Fruit fly (Drosophila melanogaster): Measurements from ENCODE around the gene Ccdc56.

The Ccdc56 gene

DNA sequence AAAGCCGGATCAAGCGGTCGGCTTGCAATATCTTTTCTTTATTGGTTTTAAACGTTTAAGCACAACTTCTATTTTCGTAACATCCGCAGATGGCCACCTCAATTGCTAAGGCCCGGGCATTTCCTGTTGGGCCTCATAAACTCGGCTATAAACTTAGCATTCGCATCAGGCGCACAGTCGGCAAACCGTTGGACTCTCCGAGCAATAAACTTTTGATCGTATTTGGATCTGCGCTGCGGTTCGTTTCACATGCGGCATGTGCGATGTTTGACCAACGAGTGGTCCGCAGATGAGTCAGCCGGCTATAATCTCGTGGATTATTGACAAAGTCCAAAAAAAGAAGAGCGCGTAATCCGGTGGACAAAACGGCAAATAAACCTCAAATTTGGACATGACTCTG, 3.0 kb downstream of the Ccdc56 start (continued):
- TF ChIP-seq eyg (GFP tag; optimal IDR thresholded peaks at IDR 0.05) (no peak), Fer3 (tag; optimal IDR thresholded peaks at IDR 0.05) (no peak), chm (GFP tag; IDR thresholded peaks at IDR 0.05) (no peak), HmgZ (tag; optimal IDR thresholded peaks at IDR 0.05) (no peak), Nf-YC (tag; optimal IDR thresholded peaks at IDR 0.05) (no peak), pfk (GFP tag; optimal IDR thresholded peaks at IDR 0.05) (no peak), kni (GFP tag; optimal IDR thresholded peaks at IDR 0.05) (no peak), CG4424 (GFP tag; optimal IDR thresholded peaks at IDR 0.05) (no peak), phol (tag; optimal IDR thresholded peaks at IDR 0.05) (no peak), CG12104 (GFP tag; optimal IDR thresholded peaks at IDR 0.05) (no peak), CG9609 (GFP tag; optimal IDR thresholded peaks at IDR 0.05) (no peak), CG12299 (tag; optimal IDR thresholded peaks at IDR 0.05) (no peak), Dek (tag; optimal IDR thresholded peaks at IDR 0.05) (no peak), toy (GFP tag; IDR thresholded peaks at IDR 0.05) (no peak), CG2202 (tag; optimal IDR thresholded peaks at IDR 0.05) (no peak), ci (GFP tag; IDR thresholded peaks at IDR 0.05) (peak; percentile 54; the same call in 1 of the 3 replicates), CG4820 (GFP tag; optimal IDR thresholded peaks at IDR 0.05) (no peak), ERR (GFP tag; optimal IDR thresholded peaks at IDR 0.05) (no peak), CG7745 (tag; optimal IDR thresholded peaks at IDR 0.05) (no peak), chinmo (GFP tag; IDR thresholded peaks at IDR 0.05; ENCODE audit: partially characterized antibody) (peak; percentile 47; the same call in 1 of the 4 replicates), HHEX (GFP tag; optimal IDR thresholded peaks at IDR 0.05) (no peak), sisA (GFP tag; IDR thresholded peaks at IDR 0.05) (no peak), CG17829 (tag; optimal IDR thresholded peaks at IDR 0.05) (no peak), CG13894 (tag; optimal IDR thresholded peaks at IDR 0.05) (peak; percentile 24), CG11247 (GFP tag; IDR thresholded peaks at IDR 0.05) (no peak), HLH3B (GFP tag; IDR thresholded peaks at IDR 0.05) (no peak), sob (GFP tag; IDR thresholded peaks at IDR 0.05) (0 out of 2 replicates have a peak, but pooled peaks have one; percentile 37), tx (GFP tag; optimal IDR thresholded peaks at IDR 0.05) (no peak), CG10543 (GFP tag; optimal IDR thresholded peaks at IDR 0.05) (peak; percentile 10), tup (GFP tag; optimal IDR thresholded peaks at IDR 0.05) (no peak), CG6254 (GFP tag; optimal IDR thresholded peaks at IDR 0.05) (no peak), Ravus (GFP tag; IDR thresholded peaks at IDR 0.05) (no peak), CG14050 (GFP tag; IDR thresholded peaks at IDR 0.05) (no peak), CG3995 (GFP tag; optimal IDR thresholded peaks at IDR 0.05) (no peak), CG6765 (GFP tag; optimal IDR thresholded peaks at IDR 0.05) (no peak), ssp (GFP tag; IDR thresholded peaks at IDR 0.05) (no peak), btn (GFP tag; optimal IDR thresholded peaks at IDR 0.05) (no peak), CG7786 (GFP tag; optimal IDR thresholded peaks at IDR 0.05) (no peak), slbo (GFP tag; IDR thresholded peaks at IDR 0.05) (0 out of 2 replicates have a peak, but pooled peaks have one; percentile 31), Nf-YB (GFP tag; optimal IDR thresholded peaks at IDR 0.05) (no peak), Dll (GFP tag; IDR thresholded peaks at IDR 0.05; ENCODE audit: partially characterized antibody) (no peak), CG13775 (GFP tag; optimal IDR thresholded peaks at IDR 0.05) (no peak), oc (tag; optimal IDR thresholded peaks at IDR 0.05) (no peak), jumu (GFP tag; optimal IDR thresholded peaks at IDR 0.05) (no peak), Hey (tag; optimal IDR thresholded peaks at IDR 0.05) (no peak), Atf-2 (GFP tag; optimal IDR thresholded peaks at IDR 0.05) (no peak), CG8089 (GFP tag; optimal IDR thresholded peaks at IDR 0.05) (no peak), Med (GFP tag) (peak; percentile 60), CG9932 (GFP tag; IDR thresholded peaks at IDR 0.05) (no peak; the same call in none of the 2 replicates), klu (GFP tag; IDR thresholded peaks at IDR 0.05) (0 out of 2 replicates have a peak, but pooled peaks have one; percentile 16), CG15011 (GFP tag; optimal IDR thresholded peaks at IDR 0.05) (no peak), ato (GFP tag; IDR thresholded peaks at IDR 0.05; ENCODE audit: partially characterized antibody) (no peak)

Data from whole organism, embryonic.